Worm (Caenorhabditis elegans) whole organism, L4 larva: ENCODE measurements around the gene C46C11.3.

Experiments
- F37D6.2 ChIP-seq: sonication (generic microtip); optimal IDR thresholded peaks from 2 replicates; lab custom pipeline; 2016; ENCODE audit warnings: mild to moderate bottlenecking, missing genetic modification characterization, missing compliant biosample characterization
- F44E2.7 ChIP-seq: fragments of 200-800 bp; sonication (Bioruptor generic); IDR thresholded peaks from 2 replicates; pipeline ENCODE4 v2.1.2; 2022; ENCODE audit warnings: missing genetic modification characterization, missing compliant biosample characterization
- R02D3.7 ChIP-seq: fragments of 150-350 bp; sonication (generic microtip); optimal IDR thresholded peaks from 3 replicates; lab custom pipeline; 2014; ENCODE audit warnings: missing biosample characterization, missing genetic modification characterization
- Y5F2A.4 ChIP-seq: fragments of 200-800 bp; sonication (Bioruptor generic); optimal IDR thresholded peaks from 2 replicates; lab custom pipeline; 2018; ENCODE audit warnings: mild to moderate bottlenecking, missing genetic modification characterization, missing compliant biosample characterization
- Y75B8A.6 ChIP-seq: fragments of 200-800 bp; sonication (Bioruptor generic); IDR thresholded peaks from 2 replicates; pipeline ENCODE4 v1.3.6; 2022; ENCODE audit warnings: missing genetic modification reagents, missing genetic modification characterization, missing compliant biosample characterization
- ZK337.2 ChIP-seq: fragments of 200-800 bp; sonication (Bioruptor generic); IDR thresholded peaks from 2 replicates; pipeline ENCODE4 v1.3.6; 2022; ENCODE audit warnings: missing genetic modification reagents, missing genetic modification characterization, missing compliant biosample characterization
- aha-1 ChIP-seq: fragments of 150-350 bp; peaks from one replicate; lab custom pipeline; 2014; ENCODE audit warnings: missing biosample characterization, missing genetic modification characterization
- ceh-32 ChIP-seq: sonication (generic microtip); optimal IDR thresholded peaks from 2 replicates; lab custom pipeline; 2016; ENCODE audit warnings: mild to moderate bottlenecking, missing genetic modification characterization, missing compliant biosample characterization; ENCODE audit not compliant: poor library complexity
- dmd-6 ChIP-seq: fragments of 200-800 bp; sonication (Bioruptor generic); IDR thresholded peaks from 2 replicates; pipeline ENCODE4 v1.3.6; 2022; ENCODE audit warnings: missing genetic modification reagents, missing genetic modification characterization, missing compliant biosample characterization
- dpl-1 ChIP-seq: fragments of 150-350 bp; optimal IDR thresholded peaks from 2 replicates; lab custom pipeline; 2014; ENCODE audit warnings: missing biosample characterization, missing genetic modification reagents, missing genetic modification characterization
- dve-1 ChIP-seq: sonication (generic microtip); optimal IDR thresholded peaks from 2 replicates; lab custom pipeline; 2017; ENCODE audit warnings: antibody characterized with exemption, mild to moderate bottlenecking, missing genetic modification characterization, missing compliant biosample characterization; ENCODE audit not compliant: insufficient read depth
- gei-8 ChIP-seq: fragments of 200-800 bp; sonication (Bioruptor generic); optimal IDR thresholded peaks from 2 replicates; lab custom pipeline; 2018; ENCODE audit warnings: mild to moderate bottlenecking, missing genetic modification characterization, missing compliant biosample characterization
- hlh-11 ChIP-seq: fragments of 200-800 bp; sonication (Bioruptor generic); optimal IDR thresholded peaks from 2 replicates; lab custom pipeline; 2018; ENCODE audit warnings: mild to moderate bottlenecking, missing genetic modification characterization, missing compliant biosample characterization
- hlh-30 ChIP-seq: sonication (generic microtip); optimal IDR thresholded peaks from 2 replicates; lab custom pipeline; 2017; ENCODE audit warnings: antibody characterized with exemption, mild to moderate bottlenecking, missing genetic modification characterization, missing compliant biosample characterization; ENCODE audit not compliant: insufficient read depth
- lin-29 ChIP-seq: fragments of 200-800 bp; sonication (Bioruptor generic); IDR thresholded peaks from 2 replicates; pipeline ENCODE4 v1.3.6; 2022; ENCODE audit warnings: missing genetic modification reagents, missing genetic modification characterization, missing compliant biosample characterization
- lir-3 ChIP-seq: sonication (generic microtip); optimal IDR thresholded peaks from 2 replicates; lab custom pipeline; 2016; ENCODE audit warnings: mild to moderate bottlenecking, missing genetic modification characterization, missing compliant biosample characterization
- mdl-1 ChIP-seq, 2 experiments: fragments of 150-350 bp in 1 of 2; sonication (generic microtip) in 1 of 2; optimal IDR thresholded peaks; 2 replicates each; lab custom pipeline; 2014 to 2017; ENCODE audit warnings: missing biosample characterization in 2 of 2, missing genetic modification characterization in 2 of 2
- mes-2 ChIP-seq: sonication (generic microtip); optimal IDR thresholded peaks from 2 replicates; lab custom pipeline; 2016; ENCODE audit warnings: missing genotype, mild to moderate bottlenecking, missing genetic modification characterization, missing compliant biosample characterization; ENCODE audit not compliant: poor library complexity, severe bottlenecking
- mxl-2 ChIP-seq: fragments of 200-800 bp; sonication (Bioruptor generic); conservative IDR thresholded peaks from 2 replicates; pipeline ENCODE4 v1.3.6; 2022; ENCODE audit warnings: missing genetic modification reagents, missing genetic modification characterization, missing compliant biosample characterization
- nhr-102 ChIP-seq: sonication (generic microtip); optimal IDR thresholded peaks from 2 replicates; lab custom pipeline; 2016; ENCODE audit warnings: mild to moderate bottlenecking, missing genetic modification characterization, moderate library complexity, missing compliant biosample characterization
- nhr-111 ChIP-seq: fragments of 200-800 bp; sonication (Bioruptor generic); optimal IDR thresholded peaks from 2 replicates; lab custom pipeline; 2018; ENCODE audit warnings: mild to moderate bottlenecking, missing genetic modification characterization, missing compliant biosample characterization
- nhr-28 ChIP-seq: fragments of 150-350 bp; optimal IDR thresholded peaks from 2 replicates; lab custom pipeline; 2014; ENCODE audit warnings: missing biosample characterization, missing genetic modification characterization
- nhr-48 ChIP-seq: sonication (generic microtip); optimal IDR thresholded peaks from 2 replicates; lab custom pipeline; 2016; ENCODE audit warnings: mild to moderate bottlenecking, missing genetic modification characterization, missing compliant biosample characterization
- nhr-76 ChIP-seq: fragments of 150-350 bp; optimal IDR thresholded peaks from 2 replicates; lab custom pipeline; 2014; ENCODE audit warnings: missing biosample characterization, missing genetic modification characterization
- php-3 ChIP-seq: fragments of 200-800 bp; sonication (Bioruptor generic); IDR thresholded peaks from 2 replicates; pipeline ENCODE4 v1.3.6; 2022; ENCODE audit warnings: missing genetic modification reagents, missing genetic modification characterization, missing compliant biosample characterization
- pqm-1 ChIP-seq: sonication (generic microtip); optimal IDR thresholded peaks from 2 replicates; lab custom pipeline; 2017; ENCODE audit warnings: missing biosample characterization, missing genetic modification characterization
- spr-1 ChIP-seq: sonication (generic microtip); optimal IDR thresholded peaks from 2 replicates; lab custom pipeline; 2016; ENCODE audit warnings: mild to moderate bottlenecking, missing genetic modification characterization, missing compliant biosample characterization
- tra-1 ChIP-seq: fragments of 200-800 bp; sonication (Bioruptor generic); IDR thresholded peaks from 2 replicates; pipeline ENCODE4 v1.3.6; 2022; ENCODE audit warnings: missing genetic modification reagents, missing genetic modification characterization, missing compliant biosample characterization
- unc-62 ChIP-seq, 3 experiments: fragments of 150-350 bp in 1 of 3; sonication (generic microtip); optimal IDR thresholded peaks in 2 of 3; peaks in 1 of 3; 1 replicate in 1 of 3; 2 replicates in 2 of 3; lab custom pipeline; 2014 to 2017; ENCODE audit warnings: missing biosample characterization in 3 of 3, missing genetic modification characterization in 3 of 3, missing genetic modification reagents in 3 of 3, missing genotype in 1 of 3
- zag-1 ChIP-seq: fragments of 150-350 bp; optimal IDR thresholded peaks from 2 replicates; lab custom pipeline; 2014; ENCODE audit warnings: missing biosample characterization, missing genetic modification characterization

Gene C46C11.3

DNA sequence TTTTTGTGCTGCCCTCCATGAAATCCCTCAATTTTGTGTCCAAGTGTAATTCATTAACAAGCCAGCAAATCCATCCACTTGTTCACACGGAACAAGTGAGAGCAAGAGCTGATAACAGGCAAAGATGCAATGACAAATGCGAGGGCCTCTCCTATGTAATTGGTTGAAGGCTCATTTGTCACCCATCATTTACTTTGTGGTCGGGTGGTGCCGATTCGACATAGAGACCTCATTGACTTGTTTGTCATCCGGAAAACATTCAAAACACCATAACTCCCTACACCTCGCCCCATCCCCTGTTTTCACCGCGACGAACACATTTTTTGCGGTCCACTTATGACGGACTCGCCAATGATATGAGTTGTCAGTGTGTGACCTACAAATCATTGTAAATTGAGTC lies 29.3 kb downstream of the C46C11.3 start:
- TF ChIP-seq unc-62 (GFP tag; optimal IDR thresholded peaks at IDR 0.05 in 1 of 2; lab: Kevin White, UChicago): peak in 1 of 2 experiments; percentile 85
- no peak for TF ChIP-seq unc-62 (tag; optimal IDR thresholded peaks at IDR 0.05; lab: Kevin White, UChicago)
- no peak for TF ChIP-seq nhr-48 (tag; lab: Kevin White, UChicago)

DNA sequence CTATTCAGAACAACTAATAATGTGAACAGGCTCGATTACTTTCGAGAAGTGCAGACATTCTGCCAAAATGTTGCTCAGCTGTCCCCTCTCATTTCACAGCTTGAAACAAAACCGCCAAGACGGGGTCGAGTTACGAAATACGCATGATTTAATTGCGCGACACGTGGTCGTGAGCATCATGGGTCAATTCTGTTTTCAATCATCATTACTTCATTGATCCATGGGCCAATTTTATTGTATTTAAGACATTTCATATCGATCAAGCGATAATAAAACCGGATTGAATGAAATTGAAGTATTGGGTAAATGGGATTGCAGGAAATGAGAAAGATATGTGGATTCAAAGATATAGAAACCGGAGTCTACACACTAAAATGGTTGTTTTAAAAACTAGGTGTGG lies 30.8 kb downstream of the C46C11.3 start:
- TF ChIP-seq nhr-111 (GFP tag; lab: Kevin White, UChicago): no peak
- TF ChIP-seq, all 104 proteins: peak for 0

DNA sequence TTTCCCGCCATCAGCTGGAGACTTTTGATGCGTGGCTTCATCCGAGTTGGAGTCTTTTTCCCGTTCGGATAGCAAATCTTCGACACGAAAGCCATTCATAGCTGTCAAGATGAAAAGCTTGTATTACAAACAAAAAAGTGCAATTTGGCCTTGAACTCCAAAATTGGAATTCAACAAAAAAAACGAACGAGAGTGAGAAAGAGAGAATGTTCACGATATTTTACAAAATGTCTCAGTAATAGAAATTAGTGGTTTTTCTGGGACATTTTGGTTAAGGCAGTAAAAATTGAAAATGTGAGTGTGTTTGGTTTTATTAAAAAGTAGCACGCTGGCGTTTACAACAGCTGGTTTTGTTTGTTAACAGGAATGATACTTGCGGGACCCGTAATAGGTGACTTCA lies 31.9 kb downstream of the C46C11.3 start, which contains the start of gene ceh-1:
TSS of gene ceh-1 (minus strand) at position 101 of the 400 bp plus-strand sequence.
- no peak for TF ChIP-seq tra-1 (GFP tag; lab: Robert Waterston, UW)

DNA sequence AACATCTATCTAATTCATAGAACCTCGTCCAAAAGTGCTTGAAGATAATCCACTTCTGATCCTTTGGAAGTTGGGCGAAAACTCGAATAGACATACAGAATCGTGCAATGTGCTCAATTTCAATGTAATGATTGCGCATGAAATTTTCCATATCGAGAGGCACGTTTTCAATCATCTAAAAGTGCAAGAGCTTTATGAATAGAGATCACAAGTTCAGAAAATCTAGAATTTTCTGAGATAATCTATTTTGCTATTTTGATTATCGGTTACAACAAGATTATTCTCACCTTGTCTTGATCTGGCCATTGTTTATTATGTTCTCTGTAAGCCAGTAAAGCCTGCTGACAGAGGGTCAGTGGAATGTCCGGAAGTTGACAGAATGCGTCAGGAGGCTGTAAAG lies 35.5 kb downstream of the C46C11.3 start:
- no peak for TF ChIP-seq R02D3.7 (tag; lab: Kevin White, UChicago)

DNA sequence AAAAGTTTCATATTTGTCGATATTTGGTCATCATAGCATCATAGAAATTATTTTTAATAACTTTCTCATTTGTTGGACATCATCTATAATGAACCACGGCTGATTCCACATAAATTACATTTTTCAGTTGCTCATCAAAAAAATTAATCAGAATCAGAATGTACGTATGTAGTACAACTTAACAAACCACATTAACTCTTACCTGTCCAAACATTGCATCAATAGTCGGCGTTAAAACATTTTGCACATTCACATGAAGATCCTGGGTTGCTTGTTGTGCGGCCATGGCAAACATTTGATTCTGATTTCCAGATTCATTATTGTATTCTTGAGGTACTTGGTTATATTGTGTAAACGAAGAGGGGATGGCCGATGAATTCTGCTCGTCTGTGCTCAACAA lies 36.2 kb downstream of the C46C11.3 start:
- TF ChIP-seq dpl-1 (GFP tag; lab: Kevin White, UChicago) (no peak), unc-62 (GFP tag; optimal IDR thresholded peaks at IDR 0.05 in 1 of 2; lab: Kevin White, UChicago) (peak in 1 of 2 experiments; percentile 44), unc-62 (tag; optimal IDR thresholded peaks at IDR 0.05; lab: Kevin White, UChicago) (no peak), F37D6.2 (tag; lab: Kevin White, UChicago) (no peak), lin-29 (GFP tag; lab: Robert Waterston, UW) (no peak), ceh-32 (tag; lab: Kevin White, UChicago) (no peak), zag-1 (tag; lab: Kevin White, UChicago) (no peak), nhr-76 (no peak), mxl-2 (GFP tag; lab: Robert Waterston, UW) (no peak), php-3 (GFP tag; lab: Robert Waterston, UW) (no peak), lir-3 (tag; lab: Kevin White, UChicago) (no peak), ZK337.2 (no peak), pqm-1 (tag; lab: Kevin White, UChicago) (no peak), aha-1 (tag; lab: Kevin White, UChicago) (peak; percentile 38), gei-8 (GFP tag; lab: Kevin White, UChicago) (no peak), hlh-30 (no peak)

DNA sequence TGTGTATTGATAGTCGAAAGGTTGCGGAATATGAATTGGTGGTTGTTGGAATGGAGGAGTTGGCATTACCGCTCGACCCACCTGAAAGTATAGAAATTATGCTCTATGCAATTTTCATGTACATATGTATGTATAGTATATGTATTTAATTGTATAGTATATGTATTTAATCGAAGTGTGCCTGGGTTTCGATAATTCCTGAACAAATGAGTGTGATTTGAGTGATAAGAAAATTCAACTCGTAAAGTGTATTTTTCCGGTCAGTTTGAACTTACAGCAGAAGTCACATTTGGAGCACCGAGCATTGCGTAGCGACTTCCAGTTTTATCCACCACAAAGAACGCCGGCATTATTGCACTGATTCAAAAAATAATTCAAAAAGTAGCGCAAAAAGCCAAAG lies 36.6 kb downstream of the C46C11.3 start:
- TF ChIP-seq nhr-28 (tag; lab: Kevin White, UChicago) (peak; percentile 96), F44E2.7 (GFP tag; lab: Robert Waterston, UW) (no peak), mdl-1 (tag; optimal IDR thresholded peaks at IDR 0.05; lab: Kevin White, UChicago) (no peak), Y75B8A.6 (GFP tag; lab: Robert Waterston, UW) (no peak), nhr-102 (tag; lab: Kevin White, UChicago) (peak; percentile 24), dmd-6 (peak; percentile 37; the same call in 1 of the 2 replicates), mes-2 (tag; lab: Kevin White, UChicago) (no peak), pqm-1 (tag; lab: Kevin White, UChicago) (peak; percentile 4), spr-1 (tag; lab: Kevin White, UChicago) (no peak), hlh-11 (tag; lab: Kevin White, UChicago) (peak; percentile 24), Y5F2A.4 (GFP tag; lab: Kevin White, UChicago) (no peak), dve-1 (tag; lab: Kevin White, UChicago) (peak; percentile 6)
